Fruit fly (Drosophila melanogaster) whole organism, embryonic: ENCODE measurements around the gene CG11674.

Source experiments
- Antp ChIP-seq: fragments of 200-800 bp; sonication (Bioruptor generic); optimal IDR thresholded peaks from 3 replicates; lab custom pipeline; 2016; ENCODE audit warnings: missing biosample characterization, missing genetic modification characterization
- Awh ChIP-seq: fragments of 200-800 bp; sonication (Bioruptor generic); IDR thresholded peaks from 2 replicates; pipeline ENCODE4, ENCODE4 v1.3.6; 2022; ENCODE audit warnings: missing biosample characterization, missing genetic modification characterization
- Bgb ChIP-seq: fragments of 200-800 bp; sonication (Bioruptor generic); IDR thresholded peaks from 2 replicates; pipeline ENCODE4 v1.3.6; 2022; ENCODE audit warnings: missing biosample characterization, missing genetic modification characterization; ENCODE audit not compliant: partially characterized antibody
- C15 ChIP-seq: fragments of 200-800 bp; sonication (Bioruptor generic); IDR thresholded peaks from 3 replicates; pipeline ENCODE4 v1.3.6; 2022; ENCODE audit warnings: missing biosample characterization, missing genetic modification characterization
- CG10267 ChIP-seq: fragments of 200-800 bp; sonication (Bioruptor generic); optimal IDR thresholded peaks from 2 replicates; lab custom pipeline; 2018; ENCODE audit warnings: missing biosample characterization, mild to moderate bottlenecking, missing genetic modification characterization, moderate library complexity
- CG10543 ChIP-seq: fragments of 200-800 bp; sonication (Bioruptor generic); optimal IDR thresholded peaks from 3 replicates; lab custom pipeline; 2017; ENCODE audit warnings: missing biosample characterization, mild to moderate bottlenecking, missing genetic modification characterization, moderate library complexity
- CG11093 ChIP-seq: fragments of 200-800 bp; sonication (Bioruptor generic); IDR thresholded peaks from 3 replicates; pipeline ENCODE4 v1.3.6; 2022; ENCODE audit warnings: missing biosample characterization, missing genetic modification characterization
- CG11398 ChIP-seq: fragments of 200-800 bp; sonication (Bioruptor generic); optimal IDR thresholded peaks from 2 replicates; lab custom pipeline; 2016; ENCODE audit warnings: missing biosample characterization, missing genetic modification characterization
- CG17802 ChIP-seq: fragments of 200-800 bp; sonication (Bioruptor generic); optimal IDR thresholded peaks from 2 replicates; lab custom pipeline; 2018; ENCODE audit warnings: missing biosample characterization, mild to moderate bottlenecking, missing genetic modification characterization, moderate library complexity
- CG18262 ChIP-seq: fragments of 200-800 bp; optimal IDR thresholded peaks from 3 replicates; lab custom pipeline; 2019; ENCODE audit warnings: missing biosample characterization, mild to moderate bottlenecking, missing genetic modification characterization, moderate library complexity
- CG2116 ChIP-seq: fragments of 200-800 bp; sonication (Bioruptor generic); optimal IDR thresholded peaks from 3 replicates; lab custom pipeline; 2018; ENCODE audit warnings: missing biosample characterization, mild to moderate bottlenecking, missing genetic modification characterization
- CG31365 ChIP-seq: fragments of 200-800 bp; sonication (Bioruptor generic); optimal IDR thresholded peaks from 2 replicates; lab custom pipeline; 2018; ENCODE audit warnings: missing biosample characterization, mild to moderate bottlenecking, missing genetic modification characterization
- CG32767 ChIP-seq: fragments of 200-800 bp; sonication (Bioruptor generic); IDR thresholded peaks from 2 replicates; pipeline ENCODE4 v1.3.6; 2022; ENCODE audit warnings: missing biosample characterization, missing genetic modification characterization
- CG43689 ChIP-seq: fragments of 200-800 bp; sonication (Bioruptor generic); IDR thresholded peaks from 2 replicates; pipeline ENCODE4 v1.3.6; 2022; ENCODE audit warnings: missing biosample characterization, missing genetic modification characterization
- CG4820 ChIP-seq: fragments of 200-800 bp; sonication (Bioruptor generic); optimal IDR thresholded peaks from 3 replicates; lab custom pipeline; 2016; ENCODE audit warnings: missing biosample characterization, missing genetic modification characterization
- CG5953 ChIP-seq: fragments of 200-800 bp; sonication (Bioruptor generic); IDR thresholded peaks from 2 replicates; pipeline ENCODE4 v1.3.6; 2022; ENCODE audit warnings: missing biosample characterization, missing genetic modification characterization
- CoRest ChIP-seq: fragments of 200-800 bp; sonication (Bioruptor generic); optimal IDR thresholded peaks from 3 replicates; lab custom pipeline; 2018; ENCODE audit warnings: missing biosample characterization, mild to moderate bottlenecking, missing genetic modification characterization, moderate library complexity
- Dref ChIP-seq: fragments of 200-800 bp; sonication (Bioruptor generic); IDR thresholded peaks from 2 replicates; pipeline ENCODE4 v1.3.6; 2022; ENCODE audit warnings: missing biosample characterization, missing genetic modification characterization
- E2f1 ChIP-seq: fragments of 200-800 bp; sonication (Bioruptor generic); IDR thresholded peaks from 2 replicates; pipeline ENCODE4 v1.3.6; 2022; ENCODE audit warnings: missing biosample characterization, missing genetic modification characterization
- E2f2 ChIP-seq: fragments of 200-800 bp; sonication (Bioruptor generic); IDR thresholded peaks from 2 replicates; pipeline ENCODE4 v1.3.6; 2022; ENCODE audit warnings: missing biosample characterization, missing genetic modification characterization
- Fer3 ChIP-seq: fragments of 200-800 bp; sonication (Bioruptor generic); optimal IDR thresholded peaks from 2 replicates; lab custom pipeline; 2018; ENCODE audit warnings: missing biosample characterization, mild to moderate bottlenecking, missing genetic modification characterization, moderate library complexity
- Gug ChIP-seq: fragments of 200-800 bp; sonication (Bioruptor generic); IDR thresholded peaks from 4 replicates; pipeline ENCODE4 v1.3.6; 2022; ENCODE audit warnings: missing biosample characterization, missing genetic modification characterization
- H2.0 ChIP-seq: fragments of 200-800 bp; sonication (Bioruptor generic); IDR thresholded peaks from 2 replicates; pipeline ENCODE4 v1.3.6; 2022; ENCODE audit warnings: missing biosample characterization, missing genetic modification characterization
- HmgZ ChIP-seq: fragments of 200-800 bp; sonication (Bioruptor generic); optimal IDR thresholded peaks from 2 replicates; lab custom pipeline; 2018; ENCODE audit warnings: missing biosample characterization, mild to moderate bottlenecking, missing genetic modification characterization
- Lim3 ChIP-seq: fragments of 200-800 bp; sonication (Bioruptor generic); IDR thresholded peaks from 2 replicates; pipeline ENCODE4 v1.3.6; 2022; ENCODE audit warnings: missing biosample characterization, missing genetic modification characterization
- MESR4 ChIP-seq: fragments of 200-800 bp; sonication (Bioruptor generic); optimal IDR thresholded peaks from 2 replicates; lab custom pipeline; 2018; ENCODE audit warnings: missing biosample characterization, mild to moderate bottlenecking, missing genetic modification characterization, moderate library complexity
- Med ChIP-seq: fragments of 200-800 bp; sonication (Bioruptor generic); peaks from one replicate; lab custom pipeline; 2016; ENCODE audit warnings: missing biosample characterization, missing genetic modification characterization, mild to moderate bottlenecking, inconsistent platforms, moderate library complexity
- Meics ChIP-seq: fragments of 200-800 bp; sonication (Bioruptor generic); optimal IDR thresholded peaks from 2 replicates; lab custom pipeline; 2017; ENCODE audit warnings: missing biosample characterization, mild to moderate bottlenecking, missing genetic modification characterization
- NC2α ChIP-seq: fragments of 200-800 bp; sonication (Bioruptor generic); optimal IDR thresholded peaks from 2 replicates; lab custom pipeline; 2016; ENCODE audit warnings: missing biosample characterization, missing genetic modification characterization
- Sox102F ChIP-seq: fragments of 200-800 bp; sonication (Bioruptor generic); optimal IDR thresholded peaks from 2 replicates; lab custom pipeline; 2018; ENCODE audit warnings: missing biosample characterization, mild to moderate bottlenecking, missing genetic modification characterization, moderate library complexity
- aop ChIP-seq: fragments of 200-800 bp; sonication (Bioruptor generic); IDR thresholded peaks from 2 replicates; pipeline ENCODE4 v1.3.6; 2022; ENCODE audit warnings: missing biosample characterization, missing genetic modification characterization
- ara ChIP-seq: fragments of 200-800 bp; sonication (Bioruptor generic); IDR thresholded peaks from 2 replicates; pipeline ENCODE4 v1.3.6; 2022; ENCODE audit warnings: missing biosample characterization, missing genetic modification characterization
- ash1 ChIP-seq: fragments of 200-800 bp; sonication (Bioruptor generic); optimal IDR thresholded peaks from 2 replicates; lab custom pipeline; 2018; ENCODE audit warnings: missing biosample characterization, mild to moderate bottlenecking, missing genetic modification characterization
- bowl ChIP-seq: fragments of 200-800 bp; sonication (Bioruptor generic); IDR thresholded peaks from 2 replicates; pipeline ENCODE4 v1.3.6; 2022; ENCODE audit warnings: missing biosample characterization, missing genetic modification characterization
- bsh ChIP-seq, 2 experiments: fragments of 200-800 bp; sonication (Bioruptor generic); optimal IDR thresholded peaks; 2 replicates each; lab custom pipeline; 2017 to 2018; ENCODE audit warnings: mild to moderate bottlenecking in 2 of 2, missing biosample characterization in 2 of 2, missing genetic modification characterization in 2 of 2, moderate library complexity in 1 of 2
- cas ChIP-seq: fragments of 200-800 bp; sonication (Bioruptor generic); IDR thresholded peaks from 2 replicates; pipeline ENCODE4 v1.3.6; 2022; ENCODE audit warnings: missing biosample characterization, missing genetic modification characterization
- chif ChIP-seq, 2 experiments: fragments of 200-800 bp; sonication (Bioruptor generic); optimal IDR thresholded peaks; 3 replicates each; lab custom pipeline; 2016; ENCODE audit warnings: missing biosample characterization in 2 of 2, missing genetic modification characterization in 2 of 2
- crol ChIP-seq: fragments of 200-800 bp; sonication (Bioruptor generic); IDR thresholded peaks from 2 replicates; pipeline ENCODE4 v1.3.6; 2022; ENCODE audit warnings: missing biosample characterization, missing genetic modification characterization
- cwo ChIP-seq: fragments of 200-800 bp; sonication (Bioruptor generic); optimal IDR thresholded peaks from 3 replicates; lab custom pipeline; 2017; ENCODE audit warnings: missing biosample characterization, missing genetic modification characterization, mild to moderate bottlenecking, moderate library complexity, missing genetic modification reagents
- eve ChIP-seq, 2 experiments: fragments of >200 bp; optimal IDR thresholded peaks; 2 replicates each; lab custom pipeline; 2017; ENCODE audit warnings: missing biosample characterization in 2 of 2, missing genetic modification characterization in 2 of 2
- gfzf ChIP-seq: fragments of 200-800 bp; sonication (Bioruptor generic); optimal IDR thresholded peaks from 2 replicates; lab custom pipeline; 2016; ENCODE audit warnings: missing biosample characterization, mild to moderate bottlenecking, missing genetic modification characterization, moderate library complexity
- grau ChIP-seq: fragments of 200-800 bp; optimal IDR thresholded peaks from 3 replicates; lab custom pipeline; 2019; ENCODE audit warnings: missing biosample characterization, mild to moderate bottlenecking, missing genetic modification characterization, moderate library complexity
- lab ChIP-seq: fragments of 200-800 bp; sonication (Bioruptor generic); optimal IDR thresholded peaks from 3 replicates; lab custom pipeline; 2017; ENCODE audit warnings: missing biosample characterization, missing genetic modification characterization, mild to moderate bottlenecking, moderate library complexity, missing genetic modification reagents
- mirr ChIP-seq: fragments of 200-800 bp; sonication (Bioruptor generic); optimal IDR thresholded peaks from 3 replicates; lab custom pipeline; 2018; ENCODE audit warnings: missing biosample characterization, mild to moderate bottlenecking, missing genetic modification characterization
- onecut ChIP-seq: fragments of 200-800 bp; sonication (Bioruptor generic); IDR thresholded peaks from 2 replicates; pipeline ENCODE4 v1.3.6; 2022; ENCODE audit warnings: missing biosample characterization, missing genetic modification characterization
- org-1 ChIP-seq: fragments of 200-800 bp; sonication (Bioruptor generic); optimal IDR thresholded peaks from 2 replicates; lab custom pipeline; 2017; ENCODE audit warnings: missing biosample characterization, missing genetic modification characterization
- psq ChIP-seq: fragments of 200-800 bp; sonication (Bioruptor generic); optimal IDR thresholded peaks from 2 replicates; lab custom pipeline; 2017; ENCODE audit warnings: missing biosample characterization, missing genetic modification characterization
- repo ChIP-seq: fragments of 200-800 bp; sonication (Bioruptor generic); optimal IDR thresholded peaks from 2 replicates; lab custom pipeline; 2016; ENCODE audit warnings: missing biosample characterization, missing genetic modification characterization
- ro ChIP-seq: fragments of 200-800 bp; sonication (Bioruptor generic); IDR thresholded peaks from 2 replicates; pipeline ENCODE4 v1.3.6; 2022; ENCODE audit warnings: missing biosample characterization, missing genetic modification characterization
- run ChIP-seq: fragments of 200-800 bp; sonication (Bioruptor generic); optimal IDR thresholded peaks from 3 replicates; lab custom pipeline; 2018; ENCODE audit warnings: missing biosample characterization, mild to moderate bottlenecking, missing genetic modification characterization
- sens-2 ChIP-seq: fragments of 200-800 bp; sonication (Bioruptor generic); IDR thresholded peaks from 2 replicates; pipeline ENCODE4 v1.3.6; 2022; ENCODE audit warnings: missing biosample characterization, missing genetic modification characterization

Gene CG11674

dm6 chrX:14233843-14234337, 8.2 kb upstream of the CG11674 start, which contains the start of gene CG42271 (continued):
- TF ChIP-seq run (tag; lab: Kevin White, UChicago) (no peak), CG10543 (GFP tag; lab: Kevin White, UChicago) (peak; percentile 60), Meics (GFP tag; lab: Kevin White, UChicago) (no peak), cas (GFP tag; lab: Robert Waterston, UW) (no peak), CG17802 (tag; lab: Kevin White, UChicago) (no peak), CoRest (tag; lab: Kevin White, UChicago) (peak; percentile 76), NC2α (GFP tag; lab: Kevin White, UChicago) (no peak), repo (no peak), onecut (no peak), CG5953 (GFP tag; lab: Robert Waterston, UW) (no peak), org-1 (GFP tag; lab: Kevin White, UChicago) (no peak), E2f2 (GFP tag; lab: Robert Waterston, UW) (0 out of 2 replicates have a peak, but pooled peaks have one; percentile 22), Sox102F (GFP tag; lab: Kevin White, UChicago) (no peak), Lim3 (GFP tag; lab: Robert Waterston, UW) (no peak), Bgb (GFP tag; lab: Robert Waterston, UW) (peak; percentile 85), ash1 (GFP tag; lab: Kevin White, UChicago) (no peak), bsh (GFP tag; optimal IDR thresholded peaks at IDR 0.05; lab: Kevin White, UChicago) (peak in 1 of 2 experiments; percentile 36), CG11093 (no peak), CG4820 (GFP tag; lab: Kevin White, UChicago) (peak; percentile 11), Fer3 (peak; percentile 47), Med (GFP tag; lab: Kevin White, UChicago) (peak; percentile 60), E2f1 (GFP tag; lab: Robert Waterston, UW) (no peak), H2.0 (GFP tag; lab: Robert Waterston, UW) (no peak), ara (GFP tag; lab: Robert Waterston, UW) (peak; percentile 33; the same call in 1 of the 2 replicates)

- no peak for TF ChIP-seq ro (GFP tag; lab: Robert Waterston, UW)
- no peak for TF ChIP-seq cwo (GFP tag; lab: Kevin White, UChicago)
- TF ChIP-seq HmgZ (tag; lab: Kevin White, UChicago), result no peak
- TF ChIP-seq CG11398 (GFP tag; lab: Kevin White, UChicago), result no peak
- TF ChIP-seq bowl, result no peak
- no peak for TF ChIP-seq C15 (GFP tag; lab: Robert Waterston, UW)
- no peak for TF ChIP-seq CG32767
- no peak for TF ChIP-seq mirr (GFP tag; lab: Kevin White, UChicago)
- no peak for TF ChIP-seq crol (GFP tag; lab: Robert Waterston, UW)
- no peak for TF ChIP-seq CG31365
- TF ChIP-seq CG18262, result no peak
- no peak for TF ChIP-seq CG10267 (tag; lab: Kevin White, UChicago)
- no peak for TF ChIP-seq eve (GFP tag; optimal IDR thresholded peaks at IDR 0.05; lab: Kevin White, UChicago)
- no peak for TF ChIP-seq aop (GFP tag; lab: Robert Waterston, UW)
- TF ChIP-seq psq (GFP tag; lab: Kevin White, UChicago), result no peak
Measured at dm6 chrX:14227043-14227442, 1.4 kb upstream of the CG11674 start.

dm6 chrX:14226093-14226492, 414 bp upstream of the CG11674 start, which contains the start of gene mRpL38:
mRpL38 (plus strand) TSS chrX:14226289.
- TF ChIP-seq gfzf (GFP tag; lab: Kevin White, UChicago) (peak; percentile 5), chif (GFP tag; optimal IDR thresholded peaks at IDR 0.05; lab: Kevin White, UChicago) (no peak), Med (GFP tag; lab: Kevin White, UChicago) (peak; percentile 31), CG43689 (GFP tag; lab: Robert Waterston, UW) (no peak), grau (tag; lab: Kevin White, UChicago) (no peak), Dref (GFP tag; lab: Robert Waterston, UW) (peak; percentile 66), lab (GFP tag; lab: Kevin White, UChicago) (no peak), Gug (GFP tag; lab: Robert Waterston, UW) (no peak), Awh (no peak), Antp (GFP tag; lab: Kevin White, UChicago) (no peak), CG2116 (GFP tag; lab: Kevin White, UChicago) (peak; percentile 10), MESR4 (GFP tag; lab: Kevin White, UChicago) (peak; percentile 79), sens-2 (GFP tag; lab: Robert Waterston, UW) (no peak)
